Fruit fly (Drosophila melanogaster) whole organism, embryonic: ENCODE data around the gene eIF4A.

Experiments used
- B-H1 ChIP-seq: fragments of 200-800 bp; sonication (Bioruptor generic); IDR thresholded peaks from 3 replicates; pipeline ENCODE4 v1.3.6; 2022; ENCODE audit warnings: missing biosample characterization, missing genetic modification characterization
- BEAF-32 ChIP-seq: fragments of 200-800 bp; sonication (Bioruptor generic); optimal IDR thresholded peaks from 3 replicates; lab custom pipeline; 2017; ENCODE audit warnings: missing biosample characterization, missing genetic modification characterization, mild to moderate bottlenecking, moderate library complexity, missing genetic modification reagents
- CG1233 ChIP-seq: fragments of 200-800 bp; sonication (Bioruptor generic); optimal IDR thresholded peaks from 4 replicates; lab custom pipeline; 2018; ENCODE audit warnings: missing biosample characterization, mild to moderate bottlenecking, missing genetic modification characterization
- CG12659 ChIP-seq: fragments of 200-800 bp; sonication (Bioruptor generic); optimal IDR thresholded peaks from 3 replicates; lab custom pipeline; 2017; ENCODE audit warnings: mild to moderate bottlenecking, missing biosample characterization, missing genetic modification reagents, missing genetic modification characterization
- CG15514 ChIP-seq: fragments of 200-800 bp; sonication (Bioruptor generic); optimal IDR thresholded peaks from 3 replicates; lab custom pipeline; 2017; ENCODE audit warnings: missing biosample characterization, missing genetic modification characterization, mild to moderate bottlenecking, moderate library complexity, missing genetic modification reagents
- CG1832 ChIP-seq: fragments of 200-800 bp; sonication (Bioruptor generic); optimal IDR thresholded peaks from 2 replicates; lab custom pipeline; 2017; ENCODE audit warnings: missing biosample characterization, mild to moderate bottlenecking, missing genetic modification characterization, inconsistent platforms
- CG2129 ChIP-seq: fragments of 200-800 bp; sonication (Bioruptor generic); IDR thresholded peaks from 2 replicates; pipeline ENCODE4 v1.3.6; 2022; ENCODE audit warnings: missing biosample characterization, missing genetic modification characterization; ENCODE audit not compliant: partially characterized antibody
- CG30403 ChIP-seq: fragments of 200-800 bp; sonication (Bioruptor generic); optimal IDR thresholded peaks from 3 replicates; lab custom pipeline; 2016; ENCODE audit warnings: missing biosample characterization, missing genetic modification characterization
- CG33557 ChIP-seq: fragments of 200-800 bp; sonication (Bioruptor generic); optimal IDR thresholded peaks from 2 replicates; lab custom pipeline; 2019; ENCODE audit warnings: missing biosample characterization, mild to moderate bottlenecking, missing genetic modification characterization, moderate library complexity
- CG3407 ChIP-seq: fragments of 200-800 bp; sonication (Bioruptor generic); optimal IDR thresholded peaks from 2 replicates; lab custom pipeline; 2018; ENCODE audit warnings: missing biosample characterization, mild to moderate bottlenecking, missing genetic modification characterization
- CG34376 ChIP-seq: fragments of 200-800 bp; sonication (Bioruptor generic); optimal IDR thresholded peaks from 2 replicates; lab custom pipeline; 2018; ENCODE audit warnings: missing biosample characterization, mild to moderate bottlenecking, missing genetic modification characterization
- CG3847 ChIP-seq: fragments of 200-800 bp; sonication (Bioruptor generic); IDR thresholded peaks from 2 replicates; pipeline ENCODE4 v1.3.6; 2022; ENCODE audit warnings: missing biosample characterization, missing genetic modification characterization
- CG4707 ChIP-seq: fragments of 200-800 bp; sonication (Bioruptor generic); optimal IDR thresholded peaks from 2 replicates; lab custom pipeline; 2018; ENCODE audit warnings: missing biosample characterization, mild to moderate bottlenecking, missing genetic modification characterization, moderate library complexity
- CG4730 ChIP-seq: fragments of 200-800 bp; sonication (Bioruptor generic); IDR thresholded peaks from 2 replicates; pipeline ENCODE4 v1.3.6; 2022; ENCODE audit warnings: missing biosample characterization, missing genetic modification characterization
- CG6175 ChIP-seq: fragments of 200-800 bp; sonication (Bioruptor generic); IDR thresholded peaks from 3 replicates; pipeline ENCODE4 v1.3.6; 2022; ENCODE audit warnings: missing biosample characterization, missing genetic modification characterization
- CG6791 ChIP-seq: fragments of 200-800 bp; sonication (Bioruptor generic); IDR thresholded peaks from 3 replicates; pipeline ENCODE4 v1.3.6; 2022; ENCODE audit warnings: missing biosample characterization, missing genetic modification characterization; ENCODE audit not compliant: partially characterized antibody
- CG7786 ChIP-seq: fragments of 200-800 bp; sonication (Bioruptor generic); optimal IDR thresholded peaks from 2 replicates; lab custom pipeline; 2016; ENCODE audit warnings: missing biosample characterization, missing genetic modification characterization
- CHES-1-like ChIP-seq: fragments of 200-800 bp; sonication (Bioruptor generic); optimal IDR thresholded peaks from 2 replicates; lab custom pipeline; 2016; ENCODE audit warnings: missing biosample characterization, missing genetic modification characterization
- Doc2 ChIP-seq: fragments of 200-800 bp; sonication (Bioruptor generic); IDR thresholded peaks from 2 replicates; pipeline ENCODE4 v1.3.6; 2022; ENCODE audit warnings: missing biosample characterization, missing genetic modification characterization
- Dp ChIP-seq: fragments of 200-800 bp; sonication (Bioruptor generic); optimal IDR thresholded peaks from 2 replicates; lab custom pipeline; 2018; ENCODE audit warnings: missing biosample characterization, mild to moderate bottlenecking, missing genetic modification characterization, moderate library complexity
- Dref ChIP-seq: fragments of 200-800 bp; sonication (Bioruptor generic); IDR thresholded peaks from 2 replicates; pipeline ENCODE4 v1.3.6; 2022; ENCODE audit warnings: missing biosample characterization, missing genetic modification characterization
- Meics ChIP-seq: fragments of 200-800 bp; sonication (Bioruptor generic); optimal IDR thresholded peaks from 2 replicates; lab custom pipeline; 2017; ENCODE audit warnings: missing biosample characterization, mild to moderate bottlenecking, missing genetic modification characterization
- Myb ChIP-seq: fragments of 200-800 bp; sonication (Bioruptor generic); optimal IDR thresholded peaks from 2 replicates; lab custom pipeline; 2016; ENCODE audit warnings: missing biosample characterization, missing genetic modification characterization
- NfI ChIP-seq: fragments of 200-800 bp; sonication (Bioruptor generic); optimal IDR thresholded peaks from 3 replicates; lab custom pipeline; 2018; ENCODE audit warnings: missing biosample characterization, mild to moderate bottlenecking, missing genetic modification characterization, moderate library complexity
- Rfx ChIP-seq: fragments of 200-800 bp; sonication (Bioruptor generic); IDR thresholded peaks from 2 replicates; pipeline ENCODE4 v1.3.6; 2022; ENCODE audit warnings: missing biosample characterization, missing genetic modification characterization
- Vsx1 ChIP-seq: fragments of 200-800 bp; sonication (Bioruptor generic); optimal IDR thresholded peaks from 2 replicates; lab custom pipeline; 2017; ENCODE audit warnings: missing biosample characterization, mild to moderate bottlenecking, missing genetic modification characterization, missing genetic modification reagents
- bcd ChIP-seq: fragments of 200-800 bp; sonication (Bioruptor generic); optimal IDR thresholded peaks from 2 replicates; lab custom pipeline; 2017; ENCODE audit warnings: missing biosample characterization, mild to moderate bottlenecking, missing genetic modification characterization
- cad ChIP-seq: fragments of >200 bp; optimal IDR thresholded peaks from 2 replicates; lab custom pipeline; 2017; ENCODE audit warnings: missing biosample characterization, missing genetic modification characterization
- da ChIP-seq: fragments of 200-800 bp; sonication (Bioruptor generic); optimal IDR thresholded peaks from 2 replicates; lab custom pipeline; 2016; ENCODE audit warnings: missing biosample characterization, missing genetic modification characterization
- dimm ChIP-seq: fragments of 200-800 bp; sonication (Bioruptor generic); IDR thresholded peaks from 2 replicates; pipeline ENCODE4 v1.3.6; 2022; ENCODE audit warnings: missing biosample characterization, missing genetic modification characterization
- disco-r ChIP-seq: fragments of 200-800 bp; sonication (Bioruptor generic); optimal IDR thresholded peaks from 2 replicates; lab custom pipeline; 2016; ENCODE audit warnings: missing biosample characterization, missing genetic modification characterization
- emc ChIP-seq: fragments of 200-800 bp; sonication (Bioruptor generic); optimal IDR thresholded peaks from 2 replicates; lab custom pipeline; 2016; ENCODE audit warnings: missing biosample characterization, missing genetic modification characterization
- hb ChIP-seq: fragments of 200-800 bp; sonication (Bioruptor generic); IDR thresholded peaks from 3 replicates; pipeline ENCODE4 v1.3.6; 2022; ENCODE audit warnings: missing biosample characterization, missing genetic modification characterization; ENCODE audit not compliant: partially characterized antibody
- inv ChIP-seq: fragments of 200-800 bp; sonication (Bioruptor generic); IDR thresholded peaks from 2 replicates; pipeline ENCODE4 v1.3.6; 2022; ENCODE audit warnings: missing biosample characterization, missing genetic modification characterization; ENCODE audit not compliant: partially characterized antibody
- kah ChIP-seq: fragments of 200-800 bp; sonication (Bioruptor generic); optimal IDR thresholded peaks from 2 replicates; lab custom pipeline; 2018; ENCODE audit warnings: missing biosample characterization, mild to moderate bottlenecking, missing genetic modification characterization
- kni ChIP-seq: fragments of 200-800 bp; sonication (Bioruptor generic); optimal IDR thresholded peaks from 3 replicates; lab custom pipeline; 2017; ENCODE audit warnings: mild to moderate bottlenecking, missing biosample characterization, missing genetic modification reagents, missing genetic modification characterization
- lmd ChIP-seq: fragments of 200-800 bp; sonication (Bioruptor generic); IDR thresholded peaks from 2 replicates; pipeline ENCODE4 v1.3.6; 2022; ENCODE audit warnings: missing biosample characterization, missing genetic modification characterization
- mirr ChIP-seq: fragments of 200-800 bp; sonication (Bioruptor generic); optimal IDR thresholded peaks from 3 replicates; lab custom pipeline; 2018; ENCODE audit warnings: missing biosample characterization, mild to moderate bottlenecking, missing genetic modification characterization
- sd ChIP-seq: fragments of 200-800 bp; sonication (Bioruptor generic); optimal IDR thresholded peaks from 3 replicates; lab custom pipeline; 2018; ENCODE audit warnings: missing biosample characterization, mild to moderate bottlenecking, missing genetic modification characterization, moderate library complexity
- seq ChIP-seq: fragments of 200-800 bp; sonication (Bioruptor generic); IDR thresholded peaks from 2 replicates; pipeline ENCODE4 v1.3.6; 2022; ENCODE audit warnings: missing biosample characterization, missing genetic modification characterization
- stc ChIP-seq: fragments of 200-800 bp; sonication (Bioruptor generic); IDR thresholded peaks from 2 replicates; pipeline ENCODE4 v1.3.6; 2022; ENCODE audit warnings: missing biosample characterization, missing genetic modification characterization
- stwl ChIP-seq: fragments of 200-800 bp; sonication (Bioruptor generic); optimal IDR thresholded peaks from 3 replicates; lab custom pipeline; 2018; ENCODE audit warnings: missing biosample characterization, mild to moderate bottlenecking, missing genetic modification characterization, moderate library complexity
- sug ChIP-seq: fragments of 200-800 bp; optimal IDR thresholded peaks from 2 replicates; lab custom pipeline; 2019; ENCODE audit warnings: missing biosample characterization, mild to moderate bottlenecking, missing genetic modification characterization, moderate library complexity
- tap ChIP-seq: fragments of 200-800 bp; optimal IDR thresholded peaks from 3 replicates; lab custom pipeline; 2019; ENCODE audit warnings: missing biosample characterization, mild to moderate bottlenecking, missing genetic modification characterization, moderate library complexity
- tgo ChIP-seq: fragments of 200-800 bp; sonication (Bioruptor generic); IDR thresholded peaks from 3 replicates; pipeline ENCODE4 v1.3.6; 2022; ENCODE audit warnings: missing biosample characterization, missing genetic modification characterization
- toy ChIP-seq: fragments of 200-800 bp; sonication (Bioruptor generic); IDR thresholded peaks from 2 replicates; pipeline ENCODE4 v1.3.6; 2022; ENCODE audit warnings: missing biosample characterization, missing genetic modification characterization
- ttk ChIP-seq: fragments of 200-800 bp; sonication (Bioruptor generic); IDR thresholded peaks from 2 replicates; pipeline ENCODE4 v2.1.2; 2022; ENCODE audit warnings: missing biosample characterization, missing genetic modification characterization
- unpg ChIP-seq: fragments of 200-800 bp; sonication (Bioruptor generic); optimal IDR thresholded peaks from 3 replicates; lab custom pipeline; 2018; ENCODE audit warnings: missing biosample characterization, mild to moderate bottlenecking, missing genetic modification characterization, moderate library complexity
- yki ChIP-seq: fragments of >200 bp; optimal IDR thresholded peaks from 3 replicates; lab custom pipeline; 2018
- z ChIP-seq: fragments of 200-800 bp; sonication (Bioruptor generic); IDR thresholded peaks from 3 replicates; pipeline ENCODE4 v1.3.6; 2022; ENCODE audit warnings: missing biosample characterization, missing genetic modification characterization
- zen2 ChIP-seq: fragments of 200-800 bp; sonication (Bioruptor generic); IDR thresholded peaks from 3 replicates; pipeline ENCODE4 v1.3.6; 2022; ENCODE audit warnings: missing biosample characterization, missing genetic modification characterization; ENCODE audit not compliant: partially characterized antibody

The eIF4A gene

dm6 chr2L:5982334-5982987 lies 897 bp downstream of the eIF4A start (continued):
- TF ChIP-seq CG3847 (no peak), CG1233 (GFP tag; lab: Kevin White, UChicago) (peak; percentile 33), disco-r (no peak), lmd (GFP tag; lab: Robert Waterston, UW) (no peak), hb (GFP tag; lab: Robert Waterston, UW) (no peak), CG7786 (peak; percentile 11), CG3407 (no peak), da (no peak), inv (GFP tag; lab: Robert Waterston, UW) (no peak), Doc2 (GFP tag; lab: Robert Waterston, UW) (no peak), tap (tag; lab: Kevin White, UChicago) (no peak), CG4730 (GFP tag; lab: Robert Waterston, UW) (no peak), yki (no peak), stwl (peak; percentile 51), kni (GFP tag; lab: Kevin White, UChicago) (peak; percentile 26), Rfx (no peak), Dref (GFP tag; lab: Robert Waterston, UW) (no peak), CG30403 (GFP tag; lab: Kevin White, UChicago) (peak; percentile 19), kah (GFP tag; lab: Kevin White, UChicago) (no peak), mirr (GFP tag; lab: Kevin White, UChicago) (peak; percentile 72), BEAF-32 (GFP tag; lab: Kevin White, UChicago) (peak; percentile 35), CG6791 (no peak), cad (no peak), dimm (no peak), CG4707 (GFP tag; lab: Kevin White, UChicago) (peak; percentile 5), zen2 (GFP tag; lab: Robert Waterston, UW) (no peak), sug (peak; percentile 75), CHES-1-like (peak; percentile 56), CG12659 (peak; percentile 52), Meics (GFP tag; lab: Kevin White, UChicago) (peak; percentile 29), z (GFP tag; lab: Robert Waterston, UW) (no peak), CG34376 (GFP tag; lab: Kevin White, UChicago) (peak; percentile 45), tgo (GFP tag; lab: Robert Waterston, UW) (no peak), bcd (GFP tag; lab: Kevin White, UChicago) (no peak), CG1832 (GFP tag; lab: Kevin White, UChicago) (peak; percentile 96), CG15514 (GFP tag; lab: Kevin White, UChicago) (peak; percentile 14), seq (GFP tag; lab: Robert Waterston, UW) (no peak), unpg (GFP tag; lab: Kevin White, UChicago) (peak; percentile 19), ttk (GFP tag; lab: Robert Waterston, UW) (no peak), Myb (GFP tag; lab: Kevin White, UChicago) (peak; percentile 41), CG2129 (GFP tag; lab: Robert Waterston, UW) (no peak), stc (GFP tag; lab: Robert Waterston, UW) (no peak), B-H1 (GFP tag; lab: Robert Waterston, UW) (no peak), Dp (GFP tag; lab: Kevin White, UChicago) (no peak), CG6175 (no peak), NfI (GFP tag; lab: Kevin White, UChicago) (peak; percentile 30), emc (GFP tag; lab: Kevin White, UChicago) (no peak), CG33557 (GFP tag; lab: Kevin White, UChicago) (peak; percentile 38), sd (tag; lab: Kevin White, UChicago) (peak; percentile 8), toy (GFP tag; lab: Robert Waterston, UW) (no peak), Vsx1 (no peak)
